Fruit fly (Drosophila melanogaster) whole organism, embryonic: ENCODE data around the gene CG6709.
A peak's percentile ranks its signal among the peaks of the same experiment; 100 is the strongest.

Experiments used
- ATbp ChIP-seq: fragments of 200-800 bp; sonication (Bioruptor generic); optimal IDR thresholded peaks from 2 replicates; lab custom pipeline; 2017; ENCODE audit warnings: missing biosample characterization, mild to moderate bottlenecking, missing genetic modification characterization, missing genetic modification reagents
- CG10209 ChIP-seq: fragments of 200-800 bp; sonication (Bioruptor generic); optimal IDR thresholded peaks from 3 replicates; lab custom pipeline; 2017; ENCODE audit warnings: missing biosample characterization, mild to moderate bottlenecking, missing genetic modification characterization, missing genetic modification reagents
- CG10654 ChIP-seq: fragments of 200-800 bp; sonication (Bioruptor generic); optimal IDR thresholded peaks from 2 replicates; lab custom pipeline; 2016; ENCODE audit warnings: missing biosample characterization, missing genetic modification characterization
- CG12219 ChIP-seq: fragments of 200-800 bp; sonication (Bioruptor generic); optimal IDR thresholded peaks from 3 replicates; lab custom pipeline; 2018; ENCODE audit warnings: missing biosample characterization, mild to moderate bottlenecking, missing genetic modification characterization
- CG12659 ChIP-seq: fragments of 200-800 bp; sonication (Bioruptor generic); optimal IDR thresholded peaks from 3 replicates; lab custom pipeline; 2017; ENCODE audit warnings: mild to moderate bottlenecking, missing biosample characterization, missing genetic modification reagents, missing genetic modification characterization
- CG13424 ChIP-seq: fragments of 200-800 bp; sonication (Bioruptor generic); optimal IDR thresholded peaks from 2 replicates; lab custom pipeline; 2019; ENCODE audit warnings: missing biosample characterization, mild to moderate bottlenecking, missing genetic modification characterization, moderate library complexity
- CG13775 ChIP-seq: fragments of 200-800 bp; sonication (Bioruptor generic); optimal IDR thresholded peaks from 3 replicates; lab custom pipeline; 2017; ENCODE audit warnings: missing biosample characterization, mild to moderate bottlenecking, missing genetic modification characterization
- CG17829 ChIP-seq: fragments of 200-800 bp; optimal IDR thresholded peaks from 2 replicates; lab custom pipeline; 2019; ENCODE audit warnings: missing biosample characterization, mild to moderate bottlenecking, missing genetic modification characterization, moderate library complexity
- CG18619 ChIP-seq: fragments of 200-800 bp; sonication (Bioruptor generic); optimal IDR thresholded peaks from 3 replicates; lab custom pipeline; 2017; ENCODE audit warnings: missing biosample characterization, mild to moderate bottlenecking, missing genetic modification characterization
- CG30403 ChIP-seq: fragments of 200-800 bp; sonication (Bioruptor generic); optimal IDR thresholded peaks from 3 replicates; lab custom pipeline; 2016; ENCODE audit warnings: missing biosample characterization, missing genetic modification characterization
- CG31224 ChIP-seq: fragments of 200-800 bp; sonication (Bioruptor generic); IDR thresholded peaks from 2 replicates; pipeline ENCODE4 v1.3.6; 2022; ENCODE audit warnings: missing biosample characterization, missing genetic modification characterization
- CG42726 ChIP-seq: fragments of 200-800 bp; sonication (Bioruptor generic); IDR thresholded peaks from 2 replicates; pipeline ENCODE4 v1.3.6; 2022; ENCODE audit warnings: missing biosample characterization, missing genetic modification characterization; ENCODE audit not compliant: partially characterized antibody
- CG5245 ChIP-seq: fragments of 200-800 bp; sonication (Bioruptor generic); optimal IDR thresholded peaks from 3 replicates; lab custom pipeline; 2016; ENCODE audit warnings: missing biosample characterization, missing genetic modification characterization
- CG6683 ChIP-seq: fragments of 200-800 bp; sonication (Bioruptor generic); optimal IDR thresholded peaks from 2 replicates; lab custom pipeline; 2017; ENCODE audit warnings: missing biosample characterization, mild to moderate bottlenecking, missing genetic modification characterization, missing genetic modification reagents
- CG6813 ChIP-seq: fragments of 200-800 bp; sonication (Bioruptor generic); optimal IDR thresholded peaks from 2 replicates; lab custom pipeline; 2017; ENCODE audit warnings: missing biosample characterization, missing genetic modification characterization, mild to moderate bottlenecking, moderate library complexity, missing genetic modification reagents
- CG7372 ChIP-seq: fragments of 200-800 bp; sonication (Bioruptor generic); IDR thresholded peaks from 2 replicates; pipeline ENCODE4 v1.3.6; 2022; ENCODE audit warnings: missing biosample characterization, missing genetic modification characterization
- CG7745 ChIP-seq: fragments of 200-800 bp; sonication (Bioruptor generic); optimal IDR thresholded peaks from 2 replicates; lab custom pipeline; 2018; ENCODE audit warnings: missing biosample characterization, mild to moderate bottlenecking, missing genetic modification characterization, moderate library complexity
- CG7987 ChIP-seq: fragments of 200-800 bp; sonication (Bioruptor generic); optimal IDR thresholded peaks from 2 replicates; lab custom pipeline; 2018; ENCODE audit warnings: missing biosample characterization, mild to moderate bottlenecking, missing genetic modification characterization, moderate library complexity
- CG9609 ChIP-seq: fragments of 200-800 bp; sonication (Bioruptor generic); optimal IDR thresholded peaks from 3 replicates; lab custom pipeline; 2016; ENCODE audit warnings: missing biosample characterization, missing genetic modification characterization
- Camta ChIP-seq: fragments of 200-800 bp; sonication (Bioruptor generic); optimal IDR thresholded peaks from 2 replicates; lab custom pipeline; 2016; ENCODE audit warnings: missing biosample characterization, missing genetic modification characterization
- Chrac-16 ChIP-seq: fragments of 200-800 bp; sonication (Bioruptor generic); optimal IDR thresholded peaks from 3 replicates; lab custom pipeline; 2016; ENCODE audit warnings: missing biosample characterization, missing genetic modification characterization
- Deaf1 ChIP-seq: fragments of 200-800 bp; optimal IDR thresholded peaks from 3 replicates; lab custom pipeline; 2019; ENCODE audit warnings: missing biosample characterization, mild to moderate bottlenecking, missing genetic modification characterization, moderate library complexity
- Dek ChIP-seq: fragments of 200-800 bp; sonication (Bioruptor generic); optimal IDR thresholded peaks from 3 replicates; lab custom pipeline; 2019; ENCODE audit warnings: missing biosample characterization, mild to moderate bottlenecking, missing genetic modification characterization, moderate library complexity
- E2f2 ChIP-seq: fragments of 200-800 bp; sonication (Bioruptor generic); IDR thresholded peaks from 2 replicates; pipeline ENCODE4 v1.3.6; 2022; ENCODE audit warnings: missing biosample characterization, missing genetic modification characterization
- GATAe ChIP-seq: fragments of 200-800 bp; sonication (Bioruptor generic); conservative IDR thresholded peaks from 2 replicates; pipeline ENCODE4 v1.3.6; 2022; ENCODE audit warnings: missing biosample characterization, missing genetic modification characterization
- Gug ChIP-seq: fragments of 200-800 bp; sonication (Bioruptor generic); IDR thresholded peaks from 4 replicates; pipeline ENCODE4 v1.3.6; 2022; ENCODE audit warnings: missing biosample characterization, missing genetic modification characterization
- MTF-1 ChIP-seq: fragments of 200-800 bp; sonication (Bioruptor generic); optimal IDR thresholded peaks from 2 replicates; lab custom pipeline; 2018; ENCODE audit warnings: missing biosample characterization, mild to moderate bottlenecking, missing genetic modification characterization, borderline replicate concordance
- Med ChIP-seq: fragments of 200-800 bp; sonication (Bioruptor generic); peaks from one replicate; lab custom pipeline; 2016; ENCODE audit warnings: missing biosample characterization, missing genetic modification characterization, mild to moderate bottlenecking, inconsistent platforms, moderate library complexity
- Scr ChIP-seq: fragments of 200-800 bp; sonication (Bioruptor generic); IDR thresholded peaks from 2 replicates; pipeline ENCODE4 v1.3.6; 2022; ENCODE audit warnings: missing biosample characterization, missing genetic modification characterization; ENCODE audit not compliant: partially characterized antibody
- Sry-δ ChIP-seq: fragments of 200-800 bp; sonication (Bioruptor generic); optimal IDR thresholded peaks from 2 replicates; lab custom pipeline; 2016; ENCODE audit warnings: missing biosample characterization, missing genetic modification characterization
- Ssrp ChIP-seq: fragments of 200-800 bp; sonication (Bioruptor generic); optimal IDR thresholded peaks from 2 replicates; lab custom pipeline; 2018; ENCODE audit warnings: missing biosample characterization, mild to moderate bottlenecking, missing genetic modification characterization, moderate library complexity
- ab ChIP-seq: fragments of 200-800 bp; sonication (Bioruptor generic); optimal IDR thresholded peaks from 2 replicates; lab custom pipeline; 2016; ENCODE audit warnings: missing biosample characterization, missing genetic modification characterization
- abd-A ChIP-seq: fragments of 200-800 bp; sonication (Bioruptor generic); optimal IDR thresholded peaks from 3 replicates; lab custom pipeline; 2019; ENCODE audit warnings: missing biosample characterization, mild to moderate bottlenecking, missing genetic modification characterization, moderate library complexity
- ap ChIP-seq: fragments of 200-800 bp; sonication (Bioruptor generic); IDR thresholded peaks from 2 replicates; pipeline ENCODE4 v1.3.6; 2022; ENCODE audit warnings: missing biosample characterization, missing genetic modification characterization
- ash1 ChIP-seq: fragments of 200-800 bp; sonication (Bioruptor generic); optimal IDR thresholded peaks from 2 replicates; lab custom pipeline; 2018; ENCODE audit warnings: missing biosample characterization, mild to moderate bottlenecking, missing genetic modification characterization
- bbx ChIP-seq: fragments of 200-800 bp; sonication (Bioruptor generic); IDR thresholded peaks from 2 replicates; pipeline ENCODE4 v1.3.6; 2022; ENCODE audit warnings: missing biosample characterization, missing genetic modification characterization; ENCODE audit not compliant: partially characterized antibody
- crc ChIP-seq: fragments of 200-800 bp; sonication (Bioruptor generic); optimal IDR thresholded peaks from 2 replicates; lab custom pipeline; 2016; ENCODE audit warnings: missing biosample characterization, missing genetic modification characterization
- dysf ChIP-seq: fragments of 200-800 bp; sonication (Bioruptor generic); IDR thresholded peaks from 3 replicates; pipeline ENCODE4 v1.3.6; 2022; ENCODE audit warnings: missing biosample characterization, missing genetic modification characterization
- fd3F ChIP-seq: fragments of 200-800 bp; sonication (Bioruptor generic); optimal IDR thresholded peaks from 2 replicates; lab custom pipeline; 2018; ENCODE audit warnings: missing biosample characterization, mild to moderate bottlenecking, missing genetic modification characterization, moderate library complexity
- fd96Cb ChIP-seq: fragments of 200-800 bp; sonication (Bioruptor generic); optimal IDR thresholded peaks from 2 replicates; lab custom pipeline; 2018; ENCODE audit warnings: missing biosample characterization, mild to moderate bottlenecking, missing genetic modification characterization, moderate library complexity
- knrl ChIP-seq: fragments of 200-800 bp; sonication (Bioruptor generic); IDR thresholded peaks from 3 replicates; pipeline ENCODE4 v1.3.6; 2022; ENCODE audit warnings: missing biosample characterization, missing genetic modification characterization; ENCODE audit not compliant: partially characterized antibody
- mirr ChIP-seq: fragments of 200-800 bp; sonication (Bioruptor generic); optimal IDR thresholded peaks from 3 replicates; lab custom pipeline; 2018; ENCODE audit warnings: missing biosample characterization, mild to moderate bottlenecking, missing genetic modification characterization
- p53 ChIP-seq: fragments of 200-800 bp; sonication (Bioruptor generic); optimal IDR thresholded peaks from 2 replicates; lab custom pipeline; 2016; ENCODE audit warnings: missing biosample characterization, missing genetic modification characterization
- sens-2 ChIP-seq: fragments of 200-800 bp; sonication (Bioruptor generic); IDR thresholded peaks from 2 replicates; pipeline ENCODE4 v1.3.6; 2022; ENCODE audit warnings: missing biosample characterization, missing genetic modification characterization
- sima ChIP-seq: fragments of 200-800 bp; sonication (Bioruptor generic); optimal IDR thresholded peaks from 2 replicates; lab custom pipeline; 2016; ENCODE audit warnings: missing biosample characterization, missing genetic modification characterization
- slou ChIP-seq: fragments of 200-800 bp; sonication (Bioruptor generic); optimal IDR thresholded peaks from 3 replicates; lab custom pipeline; 2016; ENCODE audit warnings: missing biosample characterization, missing genetic modification characterization
- sr ChIP-seq: fragments of 200-800 bp; sonication (Bioruptor generic); IDR thresholded peaks from 3 replicates; pipeline ENCODE4 v1.3.6; 2022; ENCODE audit warnings: missing biosample characterization, missing genetic modification characterization
- tll ChIP-seq, 2 experiments: fragments of 200-800 bp in 1 of 2; fragments of >200 bp in 1 of 2; sonication (Bioruptor generic) in 1 of 2; optimal IDR thresholded peaks; 2 replicates each; lab custom pipeline; 2017 to 2019; ENCODE audit warnings: missing biosample characterization in 2 of 2, missing genetic modification characterization in 2 of 2, mild to moderate bottlenecking in 1 of 2, moderate library complexity in 1 of 2
- zen2 ChIP-seq: fragments of 200-800 bp; sonication (Bioruptor generic); IDR thresholded peaks from 3 replicates; pipeline ENCODE4 v1.3.6; 2022; ENCODE audit warnings: missing biosample characterization, missing genetic modification characterization; ENCODE audit not compliant: partially characterized antibody

The CG6709 gene

DNA sequence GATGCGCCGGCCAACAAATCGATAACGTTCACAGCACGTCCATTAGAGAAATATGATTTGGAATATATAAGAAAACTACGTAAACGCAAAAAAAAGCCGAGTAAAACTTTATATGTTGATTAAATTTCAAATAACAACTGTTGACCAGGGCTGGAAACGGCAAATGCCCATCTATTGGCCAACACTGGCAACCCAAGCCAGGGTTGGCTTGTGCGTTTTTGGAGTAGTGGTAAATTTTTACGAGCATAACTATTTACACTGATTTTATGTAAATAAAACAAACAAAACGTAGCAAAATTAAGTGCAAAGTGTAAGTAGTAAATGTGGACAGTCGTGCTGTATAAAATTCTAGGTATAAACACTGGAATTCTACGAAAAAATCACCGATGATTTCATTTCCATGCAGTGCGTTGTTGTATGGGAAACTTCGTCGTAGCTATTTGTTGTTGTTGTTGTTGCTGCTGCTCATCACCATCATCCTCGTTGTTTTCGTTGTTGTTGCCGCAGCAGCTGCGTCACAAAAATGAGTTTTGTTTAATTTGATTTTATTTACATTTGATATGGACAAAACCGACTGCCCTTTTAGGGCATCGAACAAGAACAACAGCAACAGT is 4.6 kb upstream of the CG6709 start, which contains the start of gene nudE (continued):
- TF ChIP-seq ATbp (GFP tag; lab: Kevin White, UChicago) (no peak), CG9609 (GFP tag; lab: Kevin White, UChicago) (no peak), fd3F (GFP tag; lab: Kevin White, UChicago) (no peak), Med (GFP tag; lab: Kevin White, UChicago) (peak; percentile 91), Sry-δ (GFP tag; lab: Kevin White, UChicago) (peak; percentile 46), Dek (peak; percentile 8), zen2 (GFP tag; lab: Robert Waterston, UW) (no peak), Chrac-16 (GFP tag; lab: Kevin White, UChicago) (peak; percentile 18), bbx (GFP tag; lab: Robert Waterston, UW) (0 out of 2 replicates have a peak, but pooled peaks have one; percentile 44), CG6813 (GFP tag; lab: Kevin White, UChicago) (no peak), abd-A (tag; lab: Kevin White, UChicago) (no peak), sr (no peak), CG31224 (GFP tag; lab: Robert Waterston, UW) (no peak), CG12659 (GFP tag; lab: Kevin White, UChicago) (peak; percentile 49), CG12219 (GFP tag; lab: Kevin White, UChicago) (no peak), CG13424 (tag; lab: Kevin White, UChicago) (peak; percentile 0), CG7745 (no peak), Deaf1 (peak; percentile 2), Scr (GFP tag; lab: Robert Waterston, UW) (peak; percentile 29; the same call in 1 of the 2 replicates), ap (GFP tag; lab: Robert Waterston, UW) (no peak), MTF-1 (no peak), CG42726 (GFP tag; lab: Robert Waterston, UW) (no peak), sens-2 (GFP tag; lab: Robert Waterston, UW) (no peak), CG10654 (GFP tag; lab: Kevin White, UChicago) (no peak), CG7372 (GFP tag; lab: Robert Waterston, UW) (no peak), fd96Cb (tag; lab: Kevin White, UChicago) (no peak), crc (GFP tag; lab: Kevin White, UChicago) (peak; percentile 21), CG5245 (GFP tag; lab: Kevin White, UChicago) (no peak), Camta (peak; percentile 43), CG6683 (GFP tag; lab: Kevin White, UChicago) (no peak), CG17829 (tag; lab: Kevin White, UChicago) (no peak), CG7987 (GFP tag; lab: Kevin White, UChicago) (no peak), CG10209 (GFP tag; lab: Kevin White, UChicago) (no peak), sima (GFP tag; lab: Kevin White, UChicago) (no peak), Ssrp (tag; lab: Kevin White, UChicago) (no peak), mirr (GFP tag; lab: Kevin White, UChicago) (no peak), slou (GFP tag; lab: Kevin White, UChicago) (no peak), p53 (GFP tag; lab: Kevin White, UChicago) (no peak), GATAe (GFP tag; lab: Robert Waterston, UW) (no peak), CG18619 (GFP tag; lab: Kevin White, UChicago) (no peak), Gug (GFP tag; lab: Robert Waterston, UW) (no peak), CG30403 (GFP tag; lab: Kevin White, UChicago) (peak; percentile 40), dysf (0 out of 3 replicates have a peak, but pooled peaks have one; percentile 7), knrl (GFP tag; lab: Robert Waterston, UW) (no peak), ab (GFP tag; lab: Kevin White, UChicago) (peak; percentile 3), E2f2 (GFP tag; lab: Robert Waterston, UW) (peak; percentile 56), tll (GFP tag; optimal IDR thresholded peaks at IDR 0.05; lab: Kevin White, UChicago) (no peak), CG13775 (no peak), ash1 (GFP tag; lab: Kevin White, UChicago) (no peak)
